Worm (Caenorhabditis elegans) whole organism, L2 larva: ENCODE measurements around the gene pqn-10.

Source experiments
- C34F6.9 ChIP-seq: fragments of 150-350 bp; optimal IDR thresholded peaks from 2 replicates; lab custom pipeline; 2014; ENCODE audit warnings: missing biosample characterization, missing genetic modification characterization
- F13H6.1 ChIP-seq: sonication (generic microtip); optimal IDR thresholded peaks from 2 replicates; lab custom pipeline; 2016; ENCODE audit warnings: missing genetic modification characterization, missing compliant biosample characterization
- R02D3.7 ChIP-seq: fragments of 150-350 bp; optimal IDR thresholded peaks from 2 replicates; lab custom pipeline; 2014; ENCODE audit warnings: missing biosample characterization, missing genetic modification characterization
- Y55F3AM.14 ChIP-seq: fragments of 200-800 bp; sonication (Bioruptor generic); optimal IDR thresholded peaks from 2 replicates; lab custom pipeline; 2018; ENCODE audit warnings: mild to moderate bottlenecking, missing genetic modification characterization, missing compliant biosample characterization
- alr-1 ChIP-seq: fragments of 150-350 bp; optimal IDR thresholded peaks from 2 replicates; lab custom pipeline; 2014; ENCODE audit warnings: missing biosample characterization, missing genetic modification characterization
- aly-2 ChIP-seq: fragments of 150-350 bp; optimal IDR thresholded peaks from 2 replicates; lab custom pipeline; 2014; ENCODE audit warnings: missing biosample characterization, missing genetic modification characterization
- ama-1 ChIP-seq: fragments of 150-350 bp; optimal IDR thresholded peaks from 2 replicates; lab custom pipeline; 2018; ENCODE audit warnings: inconsistent platforms
- blmp-1 ChIP-seq: sonication (generic microtip); optimal IDR thresholded peaks from 2 replicates; lab custom pipeline; 2017; ENCODE audit warnings: missing genetic modification characterization, mild to moderate bottlenecking, missing compliant biosample characterization, antibody characterized with exemption, moderate library complexity; ENCODE audit not compliant: insufficient read depth
- ceh-16 ChIP-seq: fragments of 150-350 bp; optimal IDR thresholded peaks from 2 replicates; lab custom pipeline; 2014; ENCODE audit warnings: missing biosample characterization, missing genetic modification characterization
- crh-2 ChIP-seq: sonication (generic microtip); optimal IDR thresholded peaks from 2 replicates; lab custom pipeline; 2017; ENCODE audit warnings: missing biosample characterization, missing genetic modification characterization
- dmd-4 ChIP-seq: sonication (generic microtip); optimal IDR thresholded peaks from 2 replicates; lab custom pipeline; 2017; ENCODE audit warnings: missing biosample characterization, missing genetic modification characterization
- egl-27 ChIP-seq: sonication (generic microtip); optimal IDR thresholded peaks from 3 replicates; lab custom pipeline; 2017; ENCODE audit warnings: missing biosample characterization, missing genetic modification reagents, missing genetic modification characterization
- fos-1 ChIP-seq: fragments of 150-350 bp; optimal IDR thresholded peaks from 2 replicates; lab custom pipeline; 2014; ENCODE audit warnings: missing biosample characterization, missing genetic modification characterization
- gmeb-1 ChIP-seq: fragments of 150-350 bp; optimal IDR thresholded peaks from 2 replicates; lab custom pipeline; 2014; ENCODE audit warnings: missing biosample characterization, missing genetic modification characterization
- lin-11 ChIP-seq: fragments of 150-350 bp; sonication (generic microtip); optimal IDR thresholded peaks from 2 replicates; lab custom pipeline; 2014; ENCODE audit warnings: missing biosample characterization, missing genetic modification characterization, inconsistent platforms, mixed read lengths
- lin-13 ChIP-seq: fragments of 150-350 bp; optimal IDR thresholded peaks from 2 replicates; lab custom pipeline; 2014; ENCODE audit warnings: missing biosample characterization, missing genetic modification reagents, missing genetic modification characterization
- lsy-2 ChIP-seq, 2 experiments: fragments of 150-350 bp in 1 of 2; sonication (generic microtip) in 1 of 2; optimal IDR thresholded peaks; 2 replicates each; lab custom pipeline; 2014 to 2017; ENCODE audit warnings: missing biosample characterization in 2 of 2, missing genetic modification characterization in 2 of 2
- mbf-1 ChIP-seq: sonication (generic microtip); optimal IDR thresholded peaks from 2 replicates; lab custom pipeline; 2017; ENCODE audit warnings: missing biosample characterization, missing genetic modification characterization
- nhr-11 ChIP-seq: fragments of 150-350 bp; optimal IDR thresholded peaks from 2 replicates; lab custom pipeline; 2014; ENCODE audit warnings: missing biosample characterization, missing genetic modification characterization
- nhr-129 ChIP-seq: fragments of 150-350 bp; optimal IDR thresholded peaks from 2 replicates; lab custom pipeline; 2014; ENCODE audit warnings: missing biosample characterization, missing genetic modification characterization
- nhr-21 ChIP-seq: fragments of 150-350 bp; optimal IDR thresholded peaks from 2 replicates; lab custom pipeline; 2014; ENCODE audit warnings: missing biosample characterization, missing genetic modification characterization
- nhr-23 ChIP-seq: fragments of 150-350 bp; optimal IDR thresholded peaks from 2 replicates; lab custom pipeline; 2014; ENCODE audit warnings: missing biosample characterization, missing genetic modification reagents, missing genetic modification characterization
- nhr-237 ChIP-seq: fragments of 150-350 bp; optimal IDR thresholded peaks from 2 replicates; lab custom pipeline; 2014; ENCODE audit warnings: missing biosample characterization, missing genetic modification characterization
- nhr-25 ChIP-seq: fragments of 150-350 bp; sonication (generic microtip); optimal IDR thresholded peaks from 3 replicates; lab custom pipeline; 2014; ENCODE audit warnings: missing biosample characterization, missing genetic modification characterization
- nhr-77 ChIP-seq: fragments of 150-350 bp; optimal IDR thresholded peaks from 2 replicates; lab custom pipeline; 2014; ENCODE audit warnings: missing biosample characterization, missing genetic modification characterization
- peb-1 ChIP-seq: fragments of 150-350 bp; optimal IDR thresholded peaks from 2 replicates; lab custom pipeline; 2014; ENCODE audit warnings: missing biosample characterization, missing genetic modification characterization
- sem-4 ChIP-seq: fragments of 150-350 bp; optimal IDR thresholded peaks from 2 replicates; lab custom pipeline; 2014; ENCODE audit warnings: missing biosample characterization, missing genetic modification reagents, missing genetic modification characterization
- sma-3 ChIP-seq: sonication (generic microtip); optimal IDR thresholded peaks from 2 replicates; lab custom pipeline; 2016; ENCODE audit warnings: missing genetic modification reagents, missing genetic modification characterization, missing compliant biosample characterization
- sma-9 ChIP-seq, 2 experiments: fragments of 150-350 bp in 1 of 2; sonication (generic microtip) in 1 of 2; optimal IDR thresholded peaks; 2 replicates each; lab custom pipeline; 2014 to 2016; ENCODE audit warnings: missing genetic modification characterization in 2 of 2, mild to moderate bottlenecking in 1 of 2, missing biosample characterization in 1 of 2, missing compliant biosample characterization in 1 of 2, missing genetic modification reagents in 1 of 2, moderate library complexity in 1 of 2
- snpc-4 ChIP-seq: fragments of 150-350 bp; optimal IDR thresholded peaks from 2 replicates; lab custom pipeline; 2014; ENCODE audit warnings: missing biosample characterization, missing genetic modification characterization
- unc-55 ChIP-seq: fragments of 150-350 bp; sonication (generic microtip); optimal IDR thresholded peaks from 3 replicates; lab custom pipeline; 2014; ENCODE audit warnings: missing biosample characterization, missing genetic modification reagents, missing genetic modification characterization
- zag-1 ChIP-seq: fragments of 150-350 bp; optimal IDR thresholded peaks from 2 replicates; lab custom pipeline; 2014; ENCODE audit warnings: missing biosample characterization, missing genetic modification characterization

Gene pqn-10

ce11 chrIII:6498176-6498575 is 29.8 kb upstream of the pqn-10 start, which contains the start of gene sdz-15:
Gene sdz-15, plus strand, starts transcription at chrIII:6498476.
- TF ChIP-seq F13H6.1 (tag; lab: Kevin White, UChicago): no peak
- no peak for TF ChIP-seq blmp-1 (tag; lab: Kevin White, UChicago)
- TF ChIP-seq snpc-4 (tag; lab: Kevin White, UChicago): no peak
- no peak for TF ChIP-seq unc-55
- TF ChIP-seq ceh-16 (tag; lab: Kevin White, UChicago): no peak
- TF ChIP-seq mbf-1: no peak
- no peak for TF ChIP-seq nhr-11 (tag; lab: Kevin White, UChicago)
- no peak for TF ChIP-seq egl-27 (tag; lab: Kevin White, UChicago)
- no peak for TF ChIP-seq peb-1 (tag; lab: Kevin White, UChicago)
- no peak for TF ChIP-seq crh-2

ce11 chrIII:6499102-6499501 is 28.9 kb upstream of the pqn-10 start:
- no peak for TF ChIP-seq R02D3.7 (tag; lab: Kevin White, UChicago)
- TF ChIP-seq ceh-16 (tag; lab: Kevin White, UChicago): no peak
- no peak for TF ChIP-seq nhr-11 (tag; lab: Kevin White, UChicago)
- no peak for TF ChIP-seq nhr-237 (tag; lab: Kevin White, UChicago)
- no peak for TF ChIP-seq dmd-4
- TF ChIP-seq gmeb-1: no peak
- no peak for TF ChIP-seq ama-1 (lab: Kevin White, UChicago)

- TF ChIP-seq zag-1 (tag; lab: Kevin White, UChicago) (no peak), fos-1 (tag; lab: Kevin White, UChicago) (peak; percentile 22)
These were observed 27.9 kb upstream of the pqn-10 start, which contains the start of gene F23F12.3 for ce11 chrIII:6500032-6500564. Gene F23F12.3, plus strand, starts transcription at chrIII:6500514.

ce11 chrIII:6507832-6508231 is 20.2 kb upstream of the pqn-10 start, which contains the start of gene F23F12.12:
Gene F23F12.12, plus strand, starts transcription at chrIII:6508132.
- TF ChIP-seq sem-4 (tag; lab: Kevin White, UChicago) (no peak), nhr-23 (no peak), aly-2 (tag; lab: Kevin White, UChicago) (no peak), lin-13 (GFP tag; lab: Kevin White, UChicago) (no peak), lin-11 (tag; lab: Kevin White, UChicago) (no peak), C34F6.9 (tag; lab: Kevin White, UChicago) (no peak), ama-1 (lab: Kevin White, UChicago) (no peak), nhr-11 (tag; lab: Kevin White, UChicago) (no peak), nhr-129 (no peak)
- TF ChIP-seq, all 48 proteins: peak for 0

- peak; percentile 11 for TF ChIP-seq sma-9 (GFP tag; optimal IDR thresholded peaks at IDR 0.05; lab: Kevin White, UChicago)
- TF ChIP-seq sma-9 (tag; optimal IDR thresholded peaks at IDR 0.05; lab: Kevin White, UChicago): no peak
- TF ChIP-seq sma-3 (GFP tag; lab: Kevin White, UChicago): no peak
- no peak for TF ChIP-seq Y55F3AM.14 (GFP tag; lab: Kevin White, UChicago)
These were observed 19.7 kb upstream of the pqn-10 start for ce11 chrIII:6508327-6508726.

- TF ChIP-seq alr-1 (tag; lab: Kevin White, UChicago) (no peak), crh-2 (no peak), sma-9 (GFP tag; optimal IDR thresholded peaks at IDR 0.05; lab: Kevin White, UChicago) (peak; percentile 56), sma-9 (tag; optimal IDR thresholded peaks at IDR 0.05; lab: Kevin White, UChicago) (no peak), F13H6.1 (tag; lab: Kevin White, UChicago) (no peak), sma-3 (GFP tag; lab: Kevin White, UChicago) (no peak), lsy-2 (tag; optimal IDR thresholded peaks at IDR 0.05; lab: Kevin White, UChicago) (peak in 1 of 2 experiments; percentile 48), nhr-21 (tag; lab: Kevin White, UChicago) (peak; percentile 31), blmp-1 (tag; lab: Kevin White, UChicago) (no peak), fos-1 (tag; lab: Kevin White, UChicago) (no peak), nhr-25 (tag; lab: Kevin White, UChicago) (peak; percentile 25), nhr-77 (tag; lab: Kevin White, UChicago) (no peak), nhr-129 (no peak), mbf-1 (no peak)
These were observed 18.7 kb upstream of the pqn-10 start for ce11 chrIII:6509301-6509700.
